Worm (Caenorhabditis elegans): ENCODE results near the gene ZK632.4.
A peak's percentile ranks its signal among the peaks of the same experiment; 100 is the strongest.

Gene ZK632.4

DNA sequence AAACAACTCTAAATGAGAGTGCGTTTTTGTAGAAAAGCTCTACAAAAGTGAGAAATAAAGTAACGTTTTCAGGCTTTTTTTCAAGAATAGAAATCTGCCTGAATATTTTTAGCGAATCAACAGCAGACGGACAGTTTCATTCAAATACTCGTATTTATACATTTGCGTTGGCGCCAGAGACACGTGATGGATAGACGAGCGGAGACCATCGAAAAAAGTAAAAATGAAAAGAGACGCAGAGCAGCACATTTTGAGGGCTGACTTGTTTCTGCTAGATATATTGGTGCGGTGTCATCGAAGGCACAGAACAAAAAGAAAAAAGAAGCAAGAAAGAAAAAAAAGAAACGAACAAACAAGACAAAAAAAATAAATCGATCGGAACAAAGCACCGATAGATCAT lies 18.8 kb upstream of the ZK632.4 start (continued):
- TF ChIP-seq mcd-1 (GFP tag; IDR thresholded peaks at IDR 0.05) (0 out of 2 replicates have a peak, but pooled peaks have one; percentile 61), F37B4.10 (GFP tag; IDR thresholded peaks at IDR 0.05) (no peak), lin-54 (GFP tag; optimal IDR thresholded peaks at IDR 0.05) (peak; percentile 39), F33H1.4 (GFP tag; IDR thresholded peaks at IDR 0.05) (no peak), egrh-3 (GFP tag; IDR thresholded peaks at IDR 0.05) (no peak), tbp1 (GFP tag; optimal IDR thresholded peaks at IDR 0.05) (peak; percentile 56), lsl-1 (GFP tag; optimal IDR thresholded peaks at IDR 0.05) (no peak), nhr-80 (tag; optimal IDR thresholded peaks at IDR 0.05) (peak; percentile 11), repo-1 (tag; optimal IDR thresholded peaks at IDR 0.05) (peak; percentile 40), Y53F4B.3 (GFP tag; IDR thresholded peaks at IDR 0.05) (no peak), Y56A3A.18 (GFP tag; IDR thresholded peaks at IDR 0.05) (no peak), B0261.1 (tag; optimal IDR thresholded peaks at IDR 0.05) (no peak), egl-18 (GFP tag; IDR thresholded peaks at IDR 0.05) (no peak), T07F8.4 (tag; optimal IDR thresholded peaks at IDR 0.05) (no peak), dpff-1 (tag; optimal IDR thresholded peaks at IDR 0.05) (no peak), F22D6.2 (tag; optimal IDR thresholded peaks at IDR 0.05) (no peak), C06A6.2 (GFP tag; conservative IDR thresholded peaks at IDR 0.05) (no peak), ekl-4 (GFP tag; IDR thresholded peaks at IDR 0.05) (0 out of 2 replicates have a peak, but pooled peaks have one; percentile 35), chd-7 (tag; optimal IDR thresholded peaks at IDR 0.05) (peak; percentile 18), cebp-1 (GFP tag; IDR thresholded peaks at IDR 0.05) (peak; percentile 66), cebp-1 (tag; optimal IDR thresholded peaks at IDR 0.05) (peak; percentile 61), Y79H2A.3 (GFP tag; conservative IDR thresholded peaks at IDR 0.05) (no peak), F23B12.7 (tag; optimal IDR thresholded peaks at IDR 0.05; ENCODE audit: insufficient read depth) (no peak), snpc-4 (GFP tag; optimal IDR thresholded peaks at IDR 0.05) (peak; percentile 11), snpc-4 (tag; optimal IDR thresholded peaks at IDR 0.05) (peak in 1 of 4 experiments; percentile 41), Y53G8AR.9 (GFP tag; conservative IDR thresholded peaks at IDR 0.05) (peak; percentile 66), Y67H2A.10 (GFP tag; conservative IDR thresholded peaks at IDR 0.05) (no peak), ztf-3 (GFP tag; optimal IDR thresholded peaks at IDR 0.05) (no peak), F52B5.7 (tag; optimal IDR thresholded peaks at IDR 0.05) (no peak), tlf-1 (GFP tag; optimal IDR thresholded peaks at IDR 0.05) (peak; percentile 30), ztf-25 (GFP tag; IDR thresholded peaks at IDR 0.05) (no peak), zim-3 (tag; optimal IDR thresholded peaks at IDR 0.05) (no peak)

DNA sequence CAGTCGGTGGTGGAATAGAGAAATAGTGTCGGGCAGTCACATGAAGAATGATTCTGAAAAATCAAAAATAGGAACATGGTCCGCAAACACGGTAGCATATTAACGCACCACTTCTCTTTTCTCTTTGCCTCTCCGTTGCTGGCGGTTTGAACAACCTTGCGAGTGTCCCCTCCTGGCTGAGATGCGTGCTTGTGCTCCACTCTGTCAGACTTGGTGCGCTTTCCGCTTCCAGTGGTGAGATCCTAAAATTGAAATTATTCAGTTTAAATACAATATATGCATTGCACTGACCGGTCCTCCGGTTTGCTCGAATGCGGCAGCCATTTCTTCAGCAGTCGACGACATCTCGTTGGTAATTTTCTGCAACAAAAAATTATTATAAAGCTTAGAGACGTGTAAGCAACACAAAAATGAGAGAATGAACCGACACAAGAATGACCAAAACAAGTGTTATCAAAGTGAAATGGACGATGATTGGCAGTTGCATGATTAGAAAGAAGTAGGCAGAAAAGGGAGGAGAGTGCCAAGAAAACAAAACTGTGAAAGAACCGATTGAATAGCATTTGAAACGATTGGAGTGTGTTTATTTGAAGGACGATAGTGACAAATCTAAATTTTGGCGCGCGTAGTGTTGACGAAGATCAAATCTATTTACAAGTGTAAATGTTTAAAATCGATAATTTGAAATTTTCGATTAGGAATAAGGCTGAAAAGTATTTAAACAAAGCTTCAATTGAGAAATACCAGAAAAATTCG lies 18.0 kb upstream of the ZK632.4 start, which contains the start of gene ZK632.9:
Gene ZK632.9, minus strand, starts transcription at position 360 of the 756 bp plus-strand sequence.
- TF ChIP-seq snpc-1.1 (tag; optimal IDR thresholded peaks at IDR 0.05; ENCODE audit: insufficient read depth) (no peak), let-607 (tag; optimal IDR thresholded peaks at IDR 0.05) (peak in 1 of 2 experiments; percentile 30), madf-8 (GFP tag; conservative IDR thresholded peaks at IDR 0.05) (peak; percentile 38; the same call in 1 of the 2 replicates), pha-4 (tag; optimal IDR thresholded peaks at IDR 0.05) (peak; percentile 23), madf-3 (GFP tag; IDR thresholded peaks at IDR 0.05) (peak; percentile 65; the same call in 1 of the 2 replicates), snpc-3.4 (tag; optimal IDR thresholded peaks at IDR 0.05) (peak; percentile 26), sdz-38 (tag; optimal IDR thresholded peaks at IDR 0.05) (no peak), Y79H2A.3 (GFP tag; conservative IDR thresholded peaks at IDR 0.05) (0 out of 2 replicates have a peak, but pooled peaks have one; percentile 10), B0019.2 (GFP tag; conservative IDR thresholded peaks at IDR 0.05) (0 out of 2 replicates have a peak, but pooled peaks have one; percentile 6), F10E7.11 (tag; optimal IDR thresholded peaks at IDR 0.05) (no peak), gei-17 (GFP tag; optimal IDR thresholded peaks at IDR 0.05) (no peak), Y56A3A.18 (GFP tag; IDR thresholded peaks at IDR 0.05) (no peak), nhr-80 (tag; optimal IDR thresholded peaks at IDR 0.05) (peak; percentile 60), zfh-2 (GFP tag; conservative IDR thresholded peaks at IDR 0.05) (peak; percentile 75), ztf-25 (GFP tag; IDR thresholded peaks at IDR 0.05) (no peak), F57C9.4 (tag; optimal IDR thresholded peaks at IDR 0.05) (no peak), dox-1 (GFP tag; IDR thresholded peaks at IDR 0.05) (peak; percentile 31), mcd-1 (GFP tag; IDR thresholded peaks at IDR 0.05) (no peak; the same call in 1 of the 2 replicates), B0336.3 (GFP tag; IDR thresholded peaks at IDR 0.05) (no peak), efl-1 (GFP tag; optimal IDR thresholded peaks at IDR 0.05) (peak; percentile 74)

All from whole organism, young adult.